Fruit fly (Drosophila melanogaster) whole organism, pupa: Measurements from ENCODE around the gene comm3.

Experiments
- CG13204 ChIP-seq: fragments of 200-800 bp; sonication (Bioruptor generic); optimal IDR thresholded peaks from 2 replicates; lab custom pipeline; 2018; ENCODE audit warnings: missing biosample characterization, mild to moderate bottlenecking, missing genetic modification characterization, moderate library complexity
- CG14655 ChIP-seq: fragments of 200-800 bp; sonication (Bioruptor generic); optimal IDR thresholded peaks from 3 replicates; lab custom pipeline; 2017; ENCODE audit warnings: mild to moderate bottlenecking, missing biosample characterization, missing genetic modification reagents, missing genetic modification characterization
- CG8159 ChIP-seq: fragments of 200-800 bp; sonication (Bioruptor generic); optimal IDR thresholded peaks from 3 replicates; lab custom pipeline; 2018; ENCODE audit warnings: missing biosample characterization, mild to moderate bottlenecking, missing genetic modification characterization, moderate library complexity
- CG8301 ChIP-seq: fragments of 200-800 bp; sonication (Bioruptor generic); optimal IDR thresholded peaks from 2 replicates; lab custom pipeline; 2018; ENCODE audit warnings: missing biosample characterization, mild to moderate bottlenecking, missing genetic modification characterization
- gl ChIP-seq: fragments of 200-800 bp; sonication (Bioruptor generic); optimal IDR thresholded peaks from 2 replicates; lab custom pipeline; 2018; ENCODE audit warnings: missing biosample characterization, mild to moderate bottlenecking, missing genetic modification characterization
- rn ChIP-seq: fragments of 200-800 bp; sonication (Bioruptor generic); IDR thresholded peaks from 2 replicates; pipeline ENCODE4 v1.3.6; 2022; ENCODE audit warnings: missing biosample characterization, missing genetic modification characterization

dm6 chr3L:15616900-15617299 is 30.7 kb downstream of the comm3 start:
- TF ChIP-seq CG14655 (GFP tag; lab: Kevin White, UChicago) = no peak
- no peak for TF ChIP-seq rn (GFP tag; lab: Robert Waterston, UW)
- TF ChIP-seq CG8159 = no peak
- TF ChIP-seq gl (tag; lab: Kevin White, UChicago) = no peak
- no peak for TF ChIP-seq CG8301 (tag; lab: Kevin White, UChicago)
- TF ChIP-seq CG13204 (GFP tag; lab: Kevin White, UChicago) = no peak
